Worm (Caenorhabditis elegans): ENCODE measurements around the gene Y67D8B.2.

Y67D8B.2 gene

ce11 chrIV:3202111-3202510 lies 10.7 kb upstream of the Y67D8B.2 start, which contains the start of the genes Y67D8B.3 and Y67D8B.5:
Gene Y67D8B.3 (minus strand): TSS chrIV:3202211.
Gene Y67D8B.5 (plus strand): TSS chrIV:3202343.
- TF ChIP-seq mes-4 (tag; optimal IDR thresholded peaks at IDR 0.05) (no peak), madf-3 (GFP tag; IDR thresholded peaks at IDR 0.05) (no peak), nhr-179 (tag; optimal IDR thresholded peaks at IDR 0.05) (no peak), nfya-2 (GFP tag; IDR thresholded peaks at IDR 0.05) (no peak), F22D6.2 (tag; optimal IDR thresholded peaks at IDR 0.05) (no peak), egrh-3 (GFP tag; IDR thresholded peaks at IDR 0.05) (no peak), ceh-40 (GFP tag; IDR thresholded peaks at IDR 0.05) (no peak), tlf-1 (GFP tag; optimal IDR thresholded peaks at IDR 0.05) (no peak), ztf-25 (GFP tag; IDR thresholded peaks at IDR 0.05) (no peak), him-1 (tag; optimal IDR thresholded peaks at IDR 0.05) (no peak), dpff-1 (tag; optimal IDR thresholded peaks at IDR 0.05) (no peak), sptf-2 (GFP tag; optimal IDR thresholded peaks at IDR 0.05) (no peak), ceh-91 (GFP tag; IDR thresholded peaks at IDR 0.05) (no peak), let-526 (GFP tag; IDR thresholded peaks at IDR 0.05) (no peak), lsl-1 (GFP tag; optimal IDR thresholded peaks at IDR 0.05) (no peak), snpc-3.4 (tag; optimal IDR thresholded peaks at IDR 0.05) (no peak)

DNA sequence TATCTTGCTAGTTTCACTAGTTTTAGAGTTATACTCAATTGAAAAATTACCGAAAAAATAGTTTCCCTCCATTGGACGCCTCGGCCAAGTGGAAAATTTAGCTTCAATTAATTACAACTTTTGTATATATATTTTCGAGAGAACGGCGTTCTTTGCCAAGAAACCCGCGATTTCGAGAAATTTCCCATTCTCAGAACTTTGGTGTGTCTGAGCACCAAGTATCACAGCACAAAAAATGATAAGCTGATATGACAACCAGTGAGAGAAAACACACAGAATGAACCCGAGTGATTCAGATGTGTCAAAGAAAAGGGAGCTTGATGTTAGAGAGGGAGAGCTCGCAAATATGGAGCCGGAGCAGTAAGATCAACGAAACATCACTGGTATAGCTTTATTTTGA lies 7.7 kb upstream of the Y67D8B.2 start:
- TF ChIP-seq chd-7 (tag; optimal IDR thresholded peaks at IDR 0.05), result no peak
- TF ChIP-seq nhr-120 (GFP tag; IDR thresholded peaks at IDR 0.05), result no peak
- no peak for TF ChIP-seq rec-8 (tag; optimal IDR thresholded peaks at IDR 0.05)
- no peak for TF ChIP-seq aptf-3 (GFP tag; IDR thresholded peaks at IDR 0.05)
- no peak for TF ChIP-seq nfya-1 (tag; optimal IDR thresholded peaks at IDR 0.05; ENCODE audit: borderline replicate concordance, insufficient read depth)
- no peak for TF ChIP-seq B0261.1 (tag; optimal IDR thresholded peaks at IDR 0.05)
- no peak for TF ChIP-seq F52B5.7 (tag; optimal IDR thresholded peaks at IDR 0.05)
- no peak for TF ChIP-seq madf-6 (GFP tag; IDR thresholded peaks at IDR 0.05)
- TF ChIP-seq T26A5.8 (tag; optimal IDR thresholded peaks at IDR 0.05), result no peak
- TF ChIP-seq lir-1 (GFP tag; conservative IDR thresholded peaks at IDR 0.05), result no peak
- TF ChIP-seq nfyb-1 (GFP tag; IDR thresholded peaks at IDR 0.05), result no peak
- TF ChIP-seq Y79H2A.3 (GFP tag; conservative IDR thresholded peaks at IDR 0.05), result no peak
- no peak for TF ChIP-seq F39B2.1 (GFP tag; IDR thresholded peaks at IDR 0.05)
- TF ChIP-seq Y67H2A.10 (GFP tag; conservative IDR thresholded peaks at IDR 0.05), result no peak
- no peak for TF ChIP-seq hmg-20 (GFP tag; IDR thresholded peaks at IDR 0.05)
- TF ChIP-seq Y53F4B.3 (GFP tag; IDR thresholded peaks at IDR 0.05), result no peak
- no peak for TF ChIP-seq dox-1 (GFP tag; IDR thresholded peaks at IDR 0.05)
- TF ChIP-seq gei-17 (GFP tag; optimal IDR thresholded peaks at IDR 0.05), result no peak
- no peak for TF ChIP-seq pha-4 (tag; optimal IDR thresholded peaks at IDR 0.05)

DNA sequence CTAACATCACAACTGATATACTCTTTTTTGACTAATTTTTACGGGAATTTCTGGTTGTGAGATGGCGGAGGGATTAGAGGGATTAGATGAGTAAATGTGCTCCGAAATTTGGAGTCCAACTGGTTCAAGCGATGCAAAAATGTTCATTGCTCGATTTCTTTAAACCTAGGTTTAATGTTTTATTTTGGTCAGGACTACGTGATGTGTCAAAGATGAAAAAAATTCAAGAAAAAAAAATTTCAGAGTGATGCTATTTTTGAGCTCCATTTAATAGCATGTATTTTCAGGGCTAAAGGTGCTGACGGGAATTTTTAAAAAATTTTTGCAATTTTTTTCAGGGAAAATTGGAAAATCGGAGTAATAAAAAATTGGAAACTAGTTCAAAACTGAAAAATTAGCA lies 5.0 kb upstream of the Y67D8B.2 start:
- TF ChIP-seq egl-18 (GFP tag; IDR thresholded peaks at IDR 0.05) (no peak), F57C9.4 (tag; optimal IDR thresholded peaks at IDR 0.05) (no peak), zfh-2 (GFP tag; conservative IDR thresholded peaks at IDR 0.05) (no peak), atf-7 (tag; optimal IDR thresholded peaks at IDR 0.05) (no peak), attf-3 (GFP tag; conservative IDR thresholded peaks at IDR 0.05) (no peak), tlf-1 (GFP tag; optimal IDR thresholded peaks at IDR 0.05) (no peak)
